Worm (Caenorhabditis elegans): ENCODE measurements around the gene btb-17.

The btb-17 gene

ce11 chrII:3344917-3345316, 49.7 kb downstream of the btb-17 start, which contains the start of gene bath-28:
bath-28 (minus strand) TSS chrII:3344967.
- no peak for TF ChIP-seq skn-1 (tag; optimal IDR thresholded peaks at IDR 0.05)
- no peak for TF ChIP-seq snpc-4 (tag; optimal IDR thresholded peaks at IDR 0.05)
- TF ChIP-seq nhr-25 (tag; optimal IDR thresholded peaks at IDR 0.05): no peak
- no peak for TF ChIP-seq gmeb-1 (tag; optimal IDR thresholded peaks at IDR 0.05)
- TF ChIP-seq crh-2 (tag; optimal IDR thresholded peaks at IDR 0.05): no peak
- no peak for TF ChIP-seq alr-1 (tag; optimal IDR thresholded peaks at IDR 0.05)
- TF ChIP-seq lin-39 (tag; optimal IDR thresholded peaks at IDR 0.05): no peak
- TF ChIP-seq unc-62 (GFP tag; optimal IDR thresholded peaks at IDR 0.05): no peak
- TF ChIP-seq nhr-77 (tag; optimal IDR thresholded peaks at IDR 0.05): no peak
- TF ChIP-seq Y55F3AM.14 (GFP tag; optimal IDR thresholded peaks at IDR 0.05): no peak
- no peak for TF ChIP-seq ztf-1 (GFP tag; conservative IDR thresholded peaks at IDR 0.05)
- TF ChIP-seq aly-2 (tag; optimal IDR thresholded peaks at IDR 0.05): no peak
- TF ChIP-seq dmd-4 (tag; optimal IDR thresholded peaks at IDR 0.05): no peak
- TF ChIP-seq elt-1 (tag; optimal IDR thresholded peaks at IDR 0.05): no peak
- TF ChIP-seq ceh-16 (tag; optimal IDR thresholded peaks at IDR 0.05): no peak
- TF ChIP-seq blmp-1 (tag; optimal IDR thresholded peaks at IDR 0.05; ENCODE audit: insufficient read depth): no peak
- TF ChIP-seq zag-1 (tag; optimal IDR thresholded peaks at IDR 0.05): no peak
- no peak for TF ChIP-seq nhr-12 (tag; optimal IDR thresholded peaks at IDR 0.05)
- no peak for TF ChIP-seq mbf-1 (tag; optimal IDR thresholded peaks at IDR 0.05)
- no peak for TF ChIP-seq ceh-82 (tag; optimal IDR thresholded peaks at IDR 0.05)
